Worm (Caenorhabditis elegans) whole organism, young adult: Measurements from ENCODE around the gene F58H1.2.

Experiments used
- B0261.1 ChIP-seq: sonication (generic microtip); optimal IDR thresholded peaks from 2 replicates; lab custom pipeline; 2016; ENCODE audit warnings: mild to moderate bottlenecking, missing genetic modification characterization, moderate library complexity, missing compliant biosample characterization
- C17E4.6 ChIP-seq: fragments of 200-800 bp; sonication (Bioruptor generic); IDR thresholded peaks from 2 replicates; pipeline ENCODE4 v1.3.6; 2022; ENCODE audit warnings: missing genetic modification reagents, missing genetic modification characterization, missing compliant biosample characterization
- F22D6.2 ChIP-seq: sonication (generic microtip); optimal IDR thresholded peaks from 2 replicates; lab custom pipeline; 2016; ENCODE audit warnings: mild to moderate bottlenecking, missing genetic modification characterization, missing compliant biosample characterization
- F23B12.7 ChIP-seq: sonication (generic microtip); optimal IDR thresholded peaks from 2 replicates; lab custom pipeline; 2017; ENCODE audit warnings: missing genetic modification characterization, mild to moderate bottlenecking, missing compliant biosample characterization, antibody characterized with exemption, moderate library complexity; ENCODE audit not compliant: insufficient read depth
- F49E8.2 ChIP-seq: sonication (generic microtip); optimal IDR thresholded peaks from 3 replicates; lab custom pipeline; 2017; ENCODE audit warnings: missing genetic modification characterization, mild to moderate bottlenecking, missing compliant biosample characterization, antibody characterized with exemption, moderate library complexity; ENCODE audit not compliant: insufficient read depth
- F55B11.4 ChIP-seq: sonication (generic microtip); optimal IDR thresholded peaks from 2 replicates; lab custom pipeline; 2016; ENCODE audit warnings: missing compliant biosample characterization, missing genetic modification characterization, borderline replicate concordance; ENCODE audit not compliant: insufficient read depth
- Y53F4B.3 ChIP-seq: fragments of 200-800 bp; sonication (Bioruptor generic); IDR thresholded peaks from 2 replicates; pipeline ENCODE4 v1.3.6; 2022; ENCODE audit warnings: missing genetic modification reagents, missing genetic modification characterization, missing compliant biosample characterization
- Y53G8AR.9 ChIP-seq: fragments of 200-800 bp; sonication (Bioruptor generic); conservative IDR thresholded peaks from 2 replicates; pipeline ENCODE4 v1.3.6; 2022; ENCODE audit warnings: missing genetic modification reagents, missing genetic modification characterization, missing compliant biosample characterization
- Y56A3A.18 ChIP-seq: fragments of 200-800 bp; sonication (Bioruptor generic); IDR thresholded peaks from 2 replicates; pipeline ENCODE4 v1.3.6; 2022; ENCODE audit warnings: missing genetic modification reagents, missing genetic modification characterization, missing compliant biosample characterization
- akir-1 ChIP-seq: fragments of 200-800 bp; sonication (Bioruptor generic); optimal IDR thresholded peaks from 2 replicates; lab custom pipeline; 2018; ENCODE audit warnings: mild to moderate bottlenecking, missing genetic modification characterization, moderate library complexity, missing compliant biosample characterization
- ama-1 ChIP-seq, 3 experiments: fragments of 150-350 bp in 1 of 3; sonication (generic microtip) in 2 of 3; optimal IDR thresholded peaks; 2 replicates each; lab custom pipeline; 2014 to 2018; ENCODE audit warnings: missing biosample characterization in 2 of 3, missing genetic modification characterization in 2 of 3, missing genetic modification reagents in 2 of 3
- aptf-2 ChIP-seq: fragments of 200-800 bp; sonication (Bioruptor generic); conservative IDR thresholded peaks from 2 replicates; pipeline ENCODE4 v1.3.6; 2022; ENCODE audit warnings: missing genetic modification reagents, missing genetic modification characterization, missing compliant biosample characterization
- aptf-3 ChIP-seq: fragments of 200-800 bp; sonication (Bioruptor generic); IDR thresholded peaks from 2 replicates; pipeline ENCODE4 v1.3.6; 2022; ENCODE audit warnings: missing genetic modification characterization, missing compliant biosample characterization
- atf-7 ChIP-seq: sonication (generic microtip); optimal IDR thresholded peaks from 2 replicates; lab custom pipeline; 2017; ENCODE audit warnings: mild to moderate bottlenecking, missing genetic modification characterization, missing compliant biosample characterization
- bed-1 ChIP-seq: fragments of 200-800 bp; sonication (Bioruptor generic); IDR thresholded peaks from 2 replicates; pipeline ENCODE4 v1.3.6; 2022; ENCODE audit warnings: missing genetic modification reagents, missing genetic modification characterization, missing compliant biosample characterization
- ccch-3 ChIP-seq: fragments of 200-800 bp; sonication (Bioruptor generic); optimal IDR thresholded peaks from 2 replicates; lab custom pipeline; 2018; ENCODE audit warnings: mild to moderate bottlenecking, missing genetic modification characterization, missing compliant biosample characterization
- ceh-100 ChIP-seq: fragments of 200-800 bp; sonication (Bioruptor generic); IDR thresholded peaks from 2 replicates; pipeline ENCODE4 v1.3.6; 2022; ENCODE audit warnings: missing genetic modification reagents, missing genetic modification characterization, missing compliant biosample characterization
- ceh-27 ChIP-seq: fragments of 200-800 bp; sonication (Bioruptor generic); optimal IDR thresholded peaks from 2 replicates; lab custom pipeline; 2018; ENCODE audit warnings: mild to moderate bottlenecking, missing genetic modification characterization, moderate library complexity, missing compliant biosample characterization
- ceh-58 ChIP-seq: fragments of 200-800 bp; sonication (Bioruptor generic); IDR thresholded peaks from 2 replicates; pipeline ENCODE4 v1.3.6; 2022; ENCODE audit warnings: missing genetic modification characterization, missing compliant biosample characterization
- chd-7 ChIP-seq: sonication (generic microtip); optimal IDR thresholded peaks from 2 replicates; lab custom pipeline; 2016; ENCODE audit warnings: mild to moderate bottlenecking, missing genetic modification characterization, moderate library complexity, missing compliant biosample characterization
- dpff-1 ChIP-seq: sonication (generic microtip); optimal IDR thresholded peaks from 2 replicates; lab custom pipeline; 2017; ENCODE audit warnings: mild to moderate bottlenecking, missing genetic modification characterization, missing compliant biosample characterization
- dpl-1 ChIP-seq: fragments of 150-350 bp; optimal IDR thresholded peaks from 2 replicates; lab custom pipeline; 2014; ENCODE audit warnings: missing biosample characterization, missing genetic modification reagents, missing genetic modification characterization
- ekl-4 ChIP-seq: fragments of 200-800 bp; sonication (Bioruptor generic); IDR thresholded peaks from 2 replicates; pipeline ENCODE4 v1.3.6; 2022; ENCODE audit warnings: missing genetic modification reagents, missing genetic modification characterization, missing compliant biosample characterization
- gei-17 ChIP-seq: fragments of 200-800 bp; sonication (Bioruptor generic); optimal IDR thresholded peaks from 2 replicates; lab custom pipeline; 2018; ENCODE audit warnings: mild to moderate bottlenecking, missing genetic modification characterization, missing compliant biosample characterization
- hlh-26 ChIP-seq: fragments of 200-800 bp; sonication (Bioruptor generic); conservative IDR thresholded peaks from 2 replicates; pipeline ENCODE4 v1.3.6; 2022; ENCODE audit warnings: missing genetic modification reagents, missing genetic modification characterization, missing compliant biosample characterization
- lin-26 ChIP-seq: fragments of 200-800 bp; sonication (Bioruptor generic); IDR thresholded peaks from 2 replicates; pipeline ENCODE4 v1.3.6; 2022; ENCODE audit warnings: missing genetic modification reagents, missing genetic modification characterization, missing compliant biosample characterization
- lin-54 ChIP-seq: fragments of 200-800 bp; sonication (Bioruptor generic); optimal IDR thresholded peaks from 2 replicates; lab custom pipeline; 2018; ENCODE audit warnings: mild to moderate bottlenecking, missing genetic modification characterization, missing compliant biosample characterization
- madf-3 ChIP-seq: fragments of 200-800 bp; sonication (Bioruptor generic); IDR thresholded peaks from 2 replicates; pipeline ENCODE4 v1.3.6; 2022; ENCODE audit warnings: missing genetic modification reagents, missing genetic modification characterization, missing compliant biosample characterization
- madf-6 ChIP-seq: fragments of 200-800 bp; sonication (Bioruptor generic); IDR thresholded peaks from 2 replicates; pipeline ENCODE4 v1.3.6; 2022; ENCODE audit warnings: missing genetic modification reagents, missing genetic modification characterization, missing compliant biosample characterization
- mel-28 ChIP-seq: sonication (generic microtip); optimal IDR thresholded peaks from 2 replicates; lab custom pipeline; 2016; ENCODE audit warnings: borderline replicate concordance, mild to moderate bottlenecking, missing genetic modification characterization, missing compliant biosample characterization
- nhr-90 ChIP-seq: sonication (generic microtip); optimal IDR thresholded peaks from 2 replicates; lab custom pipeline; 2016; ENCODE audit warnings: missing genotype, mild to moderate bottlenecking, missing genetic modification characterization, missing compliant biosample characterization
- sdz-38 ChIP-seq: sonication (generic microtip); optimal IDR thresholded peaks from 2 replicates; lab custom pipeline; 2016; ENCODE audit warnings: missing genotype, missing genetic modification characterization, missing compliant biosample characterization
- snpc-4 ChIP-seq, 5 experiments: fragments of 150-350 bp in 1 of 5; sonication (generic microtip) in 4 of 5; optimal IDR thresholded peaks; 2 replicates each; lab custom pipeline; 2014 to 2018; ENCODE audit warnings: missing genetic modification characterization in 5 of 5, missing biosample characterization in 3 of 5, antibody characterized with exemption in 2 of 5, mild to moderate bottlenecking in 2 of 5, missing compliant biosample characterization in 2 of 5, missing genotype in 2 of 5, moderate library complexity in 2 of 5, missing genetic modification reagents in 1 of 5
- unc-130 ChIP-seq: sonication (generic microtip); optimal IDR thresholded peaks from 2 replicates; lab custom pipeline; 2016; ENCODE audit warnings: missing genetic modification reagents, missing genetic modification characterization, missing compliant biosample characterization
- unc-62 ChIP-seq: fragments of 150-350 bp; optimal IDR thresholded peaks from 2 replicates; lab custom pipeline; 2014; ENCODE audit warnings: missing biosample characterization, missing genetic modification reagents, missing genetic modification characterization
- ztf-18 ChIP-seq: sonication (generic microtip); optimal IDR thresholded peaks from 2 replicates; lab custom pipeline; 2016; ENCODE audit warnings: missing genotype, mild to moderate bottlenecking, missing genetic modification characterization, missing compliant biosample characterization
- ztf-25 ChIP-seq: fragments of 200-800 bp; sonication (Bioruptor generic); IDR thresholded peaks from 2 replicates; pipeline ENCODE4 v1.3.6; 2022; ENCODE audit warnings: missing genetic modification reagents, missing genetic modification characterization, missing compliant biosample characterization
- ztf-28 ChIP-seq: fragments of 200-800 bp; sonication (Bioruptor generic); IDR thresholded peaks from 2 replicates; pipeline ENCODE4 v1.3.6; 2022; ENCODE audit warnings: missing genetic modification reagents, missing genetic modification characterization, missing compliant biosample characterization
- ztf-3 ChIP-seq: fragments of 200-800 bp; sonication (Bioruptor generic); optimal IDR thresholded peaks from 2 replicates; lab custom pipeline; 2018; ENCODE audit warnings: mild to moderate bottlenecking, missing genetic modification characterization, missing compliant biosample characterization

The F58H1.2 gene

DNA sequence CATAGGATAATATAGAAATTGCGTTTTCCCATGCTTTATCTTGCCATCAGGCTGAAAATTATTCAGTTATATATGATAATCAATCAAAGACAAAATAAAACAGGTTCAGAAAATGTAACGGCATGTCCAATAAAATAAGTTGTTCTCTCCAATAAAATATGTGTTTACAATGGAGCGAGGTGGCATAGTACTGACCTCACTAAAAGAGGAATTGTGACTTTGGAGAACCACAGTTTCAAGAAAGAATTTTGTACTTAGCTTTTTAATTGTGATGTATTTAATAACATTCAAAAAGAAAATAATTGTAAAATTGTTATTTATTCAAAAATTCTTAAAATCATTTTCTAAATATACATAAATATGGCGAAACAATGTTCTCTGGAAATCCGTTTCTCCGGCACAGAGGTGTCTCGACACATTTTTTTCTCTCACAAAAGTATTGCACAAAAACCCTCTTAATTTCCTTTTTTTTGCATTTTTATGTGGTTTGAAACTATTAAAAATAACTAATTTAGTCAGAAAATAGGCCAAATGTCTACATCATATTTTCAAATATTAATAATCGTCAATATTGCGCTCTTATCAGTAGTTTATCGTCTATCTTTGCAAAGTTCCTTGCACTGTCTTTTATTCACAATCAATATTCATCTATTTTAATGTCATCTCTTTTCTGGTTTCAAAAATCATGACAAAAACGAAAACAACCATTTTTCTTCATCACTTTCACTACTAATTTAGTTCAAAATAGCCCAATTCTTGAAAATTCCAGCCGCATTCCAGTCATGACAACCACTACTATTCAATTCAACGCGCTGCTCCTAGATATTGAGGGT, 4.5 kb downstream of the F58H1.2 start, which contains the start of the genes aman-2 and F58H1.3 (continued):
- TF ChIP-seq hlh-26 (GFP tag; lab: Robert Waterston, UW) (no peak), Y53G8AR.9 (GFP tag; lab: Robert Waterston, UW) (no peak), F23B12.7 (no peak), sdz-38 (no peak), F22D6.2 (no peak), ceh-27 (GFP tag; lab: Kevin White, UChicago) (peak; percentile 50), lin-26 (GFP tag; lab: Robert Waterston, UW) (no peak), lin-54 (GFP tag; lab: Kevin White, UChicago) (no peak), ztf-18 (tag; lab: Kevin White, UChicago) (peak; percentile 13), akir-1 (GFP tag; lab: Kevin White, UChicago) (peak; percentile 29), unc-130 (no peak), mel-28 (tag; lab: Kevin White, UChicago) (no peak), C17E4.6 (GFP tag; lab: Robert Waterston, UW) (no peak), F55B11.4 (no peak), bed-1 (GFP tag; lab: Robert Waterston, UW) (no peak), Y53F4B.3 (GFP tag; lab: Robert Waterston, UW) (no peak), Y56A3A.18 (no peak), ccch-3 (GFP tag; lab: Kevin White, UChicago) (peak; percentile 9)

DNA sequence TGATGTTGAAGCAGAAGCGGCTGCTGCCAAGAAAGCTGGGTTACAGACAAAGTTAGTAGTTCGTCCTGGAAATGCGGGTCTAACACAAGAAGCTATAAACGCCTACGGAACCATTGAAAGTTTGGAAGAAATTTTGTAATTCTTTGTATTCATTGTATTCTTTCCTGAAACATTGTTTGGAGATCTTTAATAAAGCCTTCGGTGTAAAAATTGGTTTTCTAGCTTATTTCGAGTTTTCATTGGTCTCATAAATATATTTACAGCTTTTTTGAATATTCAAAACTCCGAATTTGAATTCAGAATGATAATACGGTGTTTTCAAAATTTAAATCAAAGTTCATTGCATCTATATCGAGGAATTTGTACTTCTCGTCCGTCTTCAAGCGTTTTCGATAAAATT, 6.0 kb downstream of the F58H1.2 start, which contains the start of gene F58H1.8:
Gene F58H1.8, plus strand, starts transcription at position 301 of the 400 bp plus-strand sequence.
- no peak for TF ChIP-seq madf-6 (GFP tag; lab: Robert Waterston, UW)
- no peak for TF ChIP-seq dpff-1 (tag; lab: Kevin White, UChicago)
- no peak for TF ChIP-seq Y53G8AR.9 (GFP tag; lab: Robert Waterston, UW)
- TF ChIP-seq aptf-2 (GFP tag; lab: Robert Waterston, UW), result no peak
- no peak for TF ChIP-seq dpl-1 (GFP tag; lab: Kevin White, UChicago)
- TF ChIP-seq B0261.1 (tag; lab: Kevin White, UChicago), result no peak
- TF ChIP-seq ztf-25 (GFP tag; lab: Robert Waterston, UW), result no peak
- no peak for TF ChIP-seq madf-3 (GFP tag; lab: Robert Waterston, UW)
- TF ChIP-seq snpc-4 (GFP tag; optimal IDR thresholded peaks at IDR 0.05; lab: Kevin White, UChicago), result no peak
- TF ChIP-seq snpc-4 (tag; optimal IDR thresholded peaks at IDR 0.05; lab: Kevin White, UChicago), result no peak
- TF ChIP-seq ekl-4 (GFP tag; lab: Robert Waterston, UW), result no peak
- TF ChIP-seq nhr-90, result no peak
- TF ChIP-seq ztf-28 (GFP tag; lab: Robert Waterston, UW), result no peak
- TF ChIP-seq ama-1 (optimal IDR thresholded peaks at IDR 0.05; lab: Kevin White, UChicago), result no peak
- no peak for TF ChIP-seq ama-1 (GFP tag; optimal IDR thresholded peaks at IDR 0.05; lab: Kevin White, UChicago)
- no peak for TF ChIP-seq mel-28 (tag; lab: Kevin White, UChicago)
- TF ChIP-seq lin-54 (GFP tag; lab: Kevin White, UChicago), result no peak
- TF ChIP-seq akir-1 (GFP tag; lab: Kevin White, UChicago), result no peak
- no peak for TF ChIP-seq F49E8.2 (tag; lab: Kevin White, UChicago)
- no peak for TF ChIP-seq chd-7 (tag; lab: Kevin White, UChicago)

DNA sequence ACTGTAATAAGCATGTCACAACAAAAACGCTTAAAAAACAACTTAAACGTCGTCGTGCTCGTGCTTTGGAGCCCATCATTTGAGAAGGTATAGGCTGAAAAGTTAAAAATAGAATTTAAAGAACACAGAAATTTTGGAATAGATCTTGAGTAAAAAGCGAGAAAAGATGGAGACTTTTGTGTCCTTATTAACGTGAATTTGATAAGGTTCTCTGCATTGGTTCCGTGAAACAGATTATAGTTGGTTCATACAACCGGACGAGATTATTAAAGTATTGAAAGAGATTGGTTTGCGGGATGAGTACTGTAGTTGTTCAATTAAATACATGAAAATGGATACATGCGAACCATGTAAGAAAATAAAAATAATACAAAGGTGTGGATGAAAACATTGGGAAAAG, 8.8 kb downstream of the F58H1.2 start, which contains the start of gene gpla-1:
Gene gpla-1, minus strand, starts transcription at position 101 of the 400 bp plus-strand sequence.
- TF ChIP-seq ztf-3 (GFP tag; lab: Kevin White, UChicago) (no peak), ceh-100 (GFP tag; lab: Robert Waterston, UW) (no peak), ceh-58 (GFP tag; lab: Robert Waterston, UW) (no peak), atf-7 (tag; lab: Kevin White, UChicago) (no peak), bed-1 (GFP tag; lab: Robert Waterston, UW) (no peak), unc-62 (GFP tag; lab: Kevin White, UChicago) (no peak), hlh-26 (GFP tag; lab: Robert Waterston, UW) (no peak), aptf-3 (GFP tag; lab: Robert Waterston, UW) (no peak), gei-17 (GFP tag; lab: Kevin White, UChicago) (no peak)
